Fruit fly (Drosophila melanogaster) whole organism, embryonic: Measurements from ENCODE around the gene CG33060.
A peak's percentile ranks its signal among the peaks of the same experiment; 100 is the strongest.

Source experiments
- Abd-B ChIP-seq: fragments of 200-800 bp; sonication (Bioruptor generic); optimal IDR thresholded peaks from 2 replicates; lab custom pipeline; 2018; ENCODE audit warnings: missing biosample characterization, mild to moderate bottlenecking, missing genetic modification characterization, moderate library complexity
- CG11560 ChIP-seq: fragments of 200-800 bp; sonication (Bioruptor generic); IDR thresholded peaks from 3 replicates; pipeline ENCODE4 v1.3.6; 2022; ENCODE audit warnings: missing biosample characterization, missing genetic modification characterization
- CG12155 ChIP-seq: fragments of 200-800 bp; sonication (Bioruptor generic); optimal IDR thresholded peaks from 3 replicates; lab custom pipeline; 2016; ENCODE audit warnings: missing biosample characterization, missing genetic modification characterization
- CG12219 ChIP-seq: fragments of 200-800 bp; sonication (Bioruptor generic); optimal IDR thresholded peaks from 3 replicates; lab custom pipeline; 2018; ENCODE audit warnings: missing biosample characterization, mild to moderate bottlenecking, missing genetic modification characterization
- CG12769 ChIP-seq: fragments of 200-800 bp; sonication (Bioruptor generic); optimal IDR thresholded peaks from 2 replicates; lab custom pipeline; 2019; ENCODE audit warnings: missing biosample characterization, mild to moderate bottlenecking, missing genetic modification characterization, moderate library complexity
- CG16815 ChIP-seq: fragments of 200-800 bp; sonication (Bioruptor generic); optimal IDR thresholded peaks from 3 replicates; lab custom pipeline; 2017; ENCODE audit warnings: missing biosample characterization, mild to moderate bottlenecking, missing genetic modification characterization
- CG18011 ChIP-seq: fragments of 200-800 bp; sonication (Bioruptor generic); optimal IDR thresholded peaks from 2 replicates; lab custom pipeline; 2017; ENCODE audit warnings: missing biosample characterization, missing genetic modification characterization, mild to moderate bottlenecking, moderate library complexity, missing genotype
- CG1832 ChIP-seq: fragments of 200-800 bp; sonication (Bioruptor generic); optimal IDR thresholded peaks from 2 replicates; lab custom pipeline; 2017; ENCODE audit warnings: missing biosample characterization, mild to moderate bottlenecking, missing genetic modification characterization, inconsistent platforms
- CG2129 ChIP-seq: fragments of 200-800 bp; sonication (Bioruptor generic); IDR thresholded peaks from 2 replicates; pipeline ENCODE4 v1.3.6; 2022; ENCODE audit warnings: missing biosample characterization, missing genetic modification characterization; ENCODE audit not compliant: partially characterized antibody
- CG33557 ChIP-seq: fragments of 200-800 bp; sonication (Bioruptor generic); optimal IDR thresholded peaks from 2 replicates; lab custom pipeline; 2019; ENCODE audit warnings: missing biosample characterization, mild to moderate bottlenecking, missing genetic modification characterization, moderate library complexity
- CG4282 ChIP-seq: fragments of 200-800 bp; sonication (Bioruptor generic); optimal IDR thresholded peaks from 2 replicates; lab custom pipeline; 2016; ENCODE audit warnings: missing biosample characterization, missing genetic modification characterization
- CG4617 ChIP-seq: fragments of 200-800 bp; sonication (Bioruptor generic); optimal IDR thresholded peaks from 3 replicates; lab custom pipeline; 2016; ENCODE audit warnings: missing biosample characterization, missing genetic modification characterization, borderline replicate concordance
- CG6813 ChIP-seq: fragments of 200-800 bp; sonication (Bioruptor generic); optimal IDR thresholded peaks from 2 replicates; lab custom pipeline; 2017; ENCODE audit warnings: missing biosample characterization, missing genetic modification characterization, mild to moderate bottlenecking, moderate library complexity, missing genetic modification reagents
- CG7928 ChIP-seq: fragments of 200-800 bp; sonication (Bioruptor generic); optimal IDR thresholded peaks from 2 replicates; lab custom pipeline; 2017; ENCODE audit warnings: missing biosample characterization, mild to moderate bottlenecking, missing genetic modification characterization
- CG7963 ChIP-seq: fragments of 200-800 bp; sonication (Bioruptor generic); IDR thresholded peaks from 3 replicates; pipeline ENCODE4 v1.3.6; 2022; ENCODE audit warnings: missing biosample characterization, missing genetic modification characterization; ENCODE audit not compliant: partially characterized antibody
- CG8359 ChIP-seq: fragments of 200-800 bp; sonication (Bioruptor generic); optimal IDR thresholded peaks from 2 replicates; lab custom pipeline; 2017; ENCODE audit warnings: missing biosample characterization, mild to moderate bottlenecking, missing genetic modification characterization, borderline replicate concordance
- CG9609 ChIP-seq: fragments of 200-800 bp; sonication (Bioruptor generic); optimal IDR thresholded peaks from 3 replicates; lab custom pipeline; 2016; ENCODE audit warnings: missing biosample characterization, missing genetic modification characterization
- CoRest ChIP-seq: fragments of 200-800 bp; sonication (Bioruptor generic); optimal IDR thresholded peaks from 3 replicates; lab custom pipeline; 2018; ENCODE audit warnings: missing biosample characterization, mild to moderate bottlenecking, missing genetic modification characterization, moderate library complexity
- CrebB ChIP-seq: fragments of 200-800 bp; sonication (Bioruptor generic); optimal IDR thresholded peaks from 3 replicates; lab custom pipeline; 2018; ENCODE audit warnings: missing biosample characterization, mild to moderate bottlenecking, missing genetic modification characterization
- D19B ChIP-seq: fragments of 200-800 bp; sonication (Bioruptor generic); optimal IDR thresholded peaks from 2 replicates; lab custom pipeline; 2017; ENCODE audit warnings: missing biosample characterization, mild to moderate bottlenecking, missing genetic modification characterization
- Dref ChIP-seq: fragments of 200-800 bp; sonication (Bioruptor generic); IDR thresholded peaks from 2 replicates; pipeline ENCODE4 v1.3.6; 2022; ENCODE audit warnings: missing biosample characterization, missing genetic modification characterization
- HLH4C ChIP-seq: fragments of 200-800 bp; sonication (Bioruptor generic); IDR thresholded peaks from 3 replicates; pipeline ENCODE4 v1.3.6; 2022; ENCODE audit warnings: missing biosample characterization, missing genetic modification characterization; ENCODE audit not compliant: partially characterized antibody
- Hr3 ChIP-seq: fragments of 200-800 bp; sonication (Bioruptor generic); optimal IDR thresholded peaks from 3 replicates; lab custom pipeline; 2016; ENCODE audit warnings: missing biosample characterization, missing genetic modification characterization
- Max ChIP-seq: fragments of 200-800 bp; sonication (Bioruptor generic); optimal IDR thresholded peaks from 2 replicates; lab custom pipeline; 2016; ENCODE audit warnings: missing biosample characterization, mild to moderate bottlenecking, missing genetic modification characterization
- Mes4 ChIP-seq: fragments of 200-800 bp; sonication (Bioruptor generic); optimal IDR thresholded peaks from 2 replicates; lab custom pipeline; 2016; ENCODE audit warnings: missing biosample characterization, missing genetic modification characterization
- Myb ChIP-seq: fragments of 200-800 bp; sonication (Bioruptor generic); optimal IDR thresholded peaks from 2 replicates; lab custom pipeline; 2016; ENCODE audit warnings: missing biosample characterization, missing genetic modification characterization
- Ptx1 ChIP-seq: fragments of 200-800 bp; sonication (Bioruptor generic); IDR thresholded peaks from 2 replicates; pipeline ENCODE4 v1.3.6; 2022; ENCODE audit warnings: missing biosample characterization, missing genetic modification characterization
- Six4 ChIP-seq: fragments of 200-800 bp; sonication (Bioruptor generic); optimal IDR thresholded peaks from 2 replicates; lab custom pipeline; 2016; ENCODE audit warnings: missing biosample characterization, missing genetic modification characterization
- Taf1 ChIP-seq: fragments of 200-800 bp; sonication (Bioruptor generic); IDR thresholded peaks from 2 replicates; pipeline ENCODE4 v1.3.6; 2022; ENCODE audit warnings: missing biosample characterization, missing genetic modification characterization
- Xbp1 ChIP-seq: fragments of 200-800 bp; sonication (Bioruptor generic); optimal IDR thresholded peaks from 3 replicates; lab custom pipeline; 2016; ENCODE audit warnings: missing biosample characterization, mild to moderate bottlenecking, missing genetic modification characterization
- ac ChIP-seq: fragments of 200-800 bp; sonication (Bioruptor generic); optimal IDR thresholded peaks from 3 replicates; lab custom pipeline; 2017; ENCODE audit warnings: missing biosample characterization, mild to moderate bottlenecking, missing genetic modification characterization
- bcd ChIP-seq: fragments of 200-800 bp; sonication (Bioruptor generic); optimal IDR thresholded peaks from 2 replicates; lab custom pipeline; 2017; ENCODE audit warnings: missing biosample characterization, mild to moderate bottlenecking, missing genetic modification characterization
- croc ChIP-seq: fragments of 200-800 bp; sonication (Bioruptor generic); conservative IDR thresholded peaks from 3 replicates; pipeline ENCODE4 v1.3.6; 2022; ENCODE audit warnings: missing biosample characterization, missing genetic modification characterization
- da ChIP-seq: fragments of 200-800 bp; sonication (Bioruptor generic); optimal IDR thresholded peaks from 2 replicates; lab custom pipeline; 2016; ENCODE audit warnings: missing biosample characterization, missing genetic modification characterization
- dan ChIP-seq: fragments of 200-800 bp; sonication (Bioruptor generic); IDR thresholded peaks from 2 replicates; pipeline ENCODE4 v1.3.6; 2022; ENCODE audit warnings: missing biosample characterization, missing genetic modification characterization
- dysf ChIP-seq: fragments of 200-800 bp; sonication (Bioruptor generic); IDR thresholded peaks from 3 replicates; pipeline ENCODE4 v1.3.6; 2022; ENCODE audit warnings: missing biosample characterization, missing genetic modification characterization
- ems ChIP-seq: fragments of 200-800 bp; sonication (Bioruptor generic); optimal IDR thresholded peaks from 3 replicates; lab custom pipeline; 2016; ENCODE audit warnings: missing biosample characterization, missing genetic modification characterization
- eve ChIP-seq, 2 experiments: fragments of >200 bp; optimal IDR thresholded peaks; 2 replicates each; lab custom pipeline; 2017; ENCODE audit warnings: missing biosample characterization in 2 of 2, missing genetic modification characterization in 2 of 2
- fd64A ChIP-seq: fragments of 200-800 bp; sonication (Bioruptor generic); optimal IDR thresholded peaks from 3 replicates; lab custom pipeline; 2018; ENCODE audit warnings: missing biosample characterization, mild to moderate bottlenecking, missing genetic modification characterization
- grau ChIP-seq: fragments of 200-800 bp; optimal IDR thresholded peaks from 3 replicates; lab custom pipeline; 2019; ENCODE audit warnings: missing biosample characterization, mild to moderate bottlenecking, missing genetic modification characterization, moderate library complexity
- grn ChIP-seq: fragments of 200-800 bp; sonication (Bioruptor generic); optimal IDR thresholded peaks from 3 replicates; lab custom pipeline; 2017; ENCODE audit warnings: missing biosample characterization, missing genetic modification characterization
- kni ChIP-seq: fragments of 200-800 bp; sonication (Bioruptor generic); optimal IDR thresholded peaks from 3 replicates; lab custom pipeline; 2017; ENCODE audit warnings: mild to moderate bottlenecking, missing biosample characterization, missing genetic modification reagents, missing genetic modification characterization
- lilli ChIP-seq: fragments of 200-800 bp; sonication (Bioruptor generic); optimal IDR thresholded peaks from 3 replicates; lab custom pipeline; 2016; ENCODE audit warnings: missing biosample characterization, missing genetic modification characterization
- nom ChIP-seq: fragments of 200-800 bp; sonication (Bioruptor generic); optimal IDR thresholded peaks from 2 replicates; lab custom pipeline; 2017; ENCODE audit warnings: missing biosample characterization, missing genetic modification characterization, mild to moderate bottlenecking, moderate library complexity, missing genetic modification reagents
- p53 ChIP-seq: fragments of 200-800 bp; sonication (Bioruptor generic); optimal IDR thresholded peaks from 2 replicates; lab custom pipeline; 2016; ENCODE audit warnings: missing biosample characterization, missing genetic modification characterization
- scrt ChIP-seq: fragments of 200-800 bp; sonication (Bioruptor generic); optimal IDR thresholded peaks from 2 replicates; lab custom pipeline; 2018; ENCODE audit warnings: missing biosample characterization, mild to moderate bottlenecking, missing genetic modification characterization, moderate library complexity
- slou ChIP-seq: fragments of 200-800 bp; sonication (Bioruptor generic); optimal IDR thresholded peaks from 3 replicates; lab custom pipeline; 2016; ENCODE audit warnings: missing biosample characterization, missing genetic modification characterization
- tin ChIP-seq: fragments of 200-800 bp; sonication (Bioruptor generic); optimal IDR thresholded peaks from 3 replicates; lab custom pipeline; 2016; ENCODE audit warnings: missing biosample characterization, missing genetic modification characterization
- zen ChIP-seq: fragments of 200-800 bp; sonication (Bioruptor generic); optimal IDR thresholded peaks from 3 replicates; lab custom pipeline; 2018; ENCODE audit warnings: missing biosample characterization, mild to moderate bottlenecking, missing genetic modification characterization, moderate library complexity

CG33060 gene

dm6 chr3L:16328207-16328891, 2.5 kb upstream of the CG33060 start, which contains the start of gene CG13058 (continued):
- peak; percentile 61 for TF ChIP-seq CG9609 (GFP tag; lab: Kevin White, UChicago)
- TF ChIP-seq dan (GFP tag; lab: Robert Waterston, UW) = no peak
- peak; percentile 60 for TF ChIP-seq Xbp1
- TF ChIP-seq Hr3 (GFP tag; lab: Kevin White, UChicago) = peak; percentile 48
- TF ChIP-seq CG6813 (GFP tag; lab: Kevin White, UChicago) = no peak
- no peak for TF ChIP-seq zen (tag; lab: Kevin White, UChicago)
- TF ChIP-seq croc = no peak
- TF ChIP-seq Six4 = no peak
- TF ChIP-seq Ptx1 = peak; percentile 64
- TF ChIP-seq scrt (GFP tag; lab: Kevin White, UChicago) = peak; percentile 37
- TF ChIP-seq Taf1 = no peak
- peak; percentile 31 for TF ChIP-seq CrebB
- TF ChIP-seq Max (GFP tag; lab: Kevin White, UChicago) = peak; percentile 18
- TF ChIP-seq eve (GFP tag; optimal IDR thresholded peaks at IDR 0.05; lab: Kevin White, UChicago) = no peak
- no peak for TF ChIP-seq CG18011 (GFP tag; lab: Kevin White, UChicago)
- TF ChIP-seq D19B (GFP tag; lab: Kevin White, UChicago) = no peak
- no peak for TF ChIP-seq CG4617 (GFP tag; lab: Kevin White, UChicago)
- peak; percentile 25 for TF ChIP-seq Mes4 (GFP tag; lab: Kevin White, UChicago)
- TF ChIP-seq CG2129 (GFP tag; lab: Robert Waterston, UW) = no peak
- no peak for TF ChIP-seq CG33557
- no peak for TF ChIP-seq grn
- TF ChIP-seq CG12155 = peak; percentile 29
- TF ChIP-seq CG7963 (GFP tag; lab: Robert Waterston, UW) = no peak
- peak; percentile 80 for TF ChIP-seq CoRest
- TF ChIP-seq Myb = peak; percentile 16
- TF ChIP-seq CG8359 = no peak
- peak; percentile 66 for TF ChIP-seq dysf
- TF ChIP-seq CG1832 (GFP tag; lab: Kevin White, UChicago) = no peak
- no peak for TF ChIP-seq fd64A (GFP tag; lab: Kevin White, UChicago)
- TF ChIP-seq tin = peak; percentile 25
- TF ChIP-seq CG12769 (tag; lab: Kevin White, UChicago) = peak; percentile 84
- peak; percentile 68 for TF ChIP-seq lilli
- TF ChIP-seq CG11560 (tag; lab: Robert Waterston, UW) = 0 out of 3 replicates have a peak, but pooled peaks have one; percentile 41
- TF ChIP-seq Abd-B (GFP tag; lab: Kevin White, UChicago) = peak; percentile 18
- TF ChIP-seq CG12219 (GFP tag; lab: Kevin White, UChicago) = peak; percentile 74
- TF ChIP-seq ac (GFP tag; lab: Kevin White, UChicago) = no peak
- TF ChIP-seq nom (GFP tag; lab: Kevin White, UChicago) = no peak
- TF ChIP-seq p53 (GFP tag; lab: Kevin White, UChicago) = no peak
- TF ChIP-seq slou = no peak
- peak; percentile 37 for TF ChIP-seq bcd (GFP tag; lab: Kevin White, UChicago)
- no peak for TF ChIP-seq CG4282
- peak; percentile 79 for TF ChIP-seq grau (tag; lab: Kevin White, UChicago)
- TF ChIP-seq ems (GFP tag; lab: Kevin White, UChicago) = no peak
- TF ChIP-seq CG7928 (GFP tag; lab: Kevin White, UChicago) = peak; percentile 25
- no peak for TF ChIP-seq kni (GFP tag; lab: Kevin White, UChicago)
- TF ChIP-seq Dref (GFP tag; lab: Robert Waterston, UW) = no peak
- TF ChIP-seq CG16815 (GFP tag; lab: Kevin White, UChicago) = peak; percentile 17
- TF ChIP-seq da = no peak
- TF ChIP-seq HLH4C (GFP tag; lab: Robert Waterston, UW) = no peak
